Fruit fly (Drosophila melanogaster) whole organism, adult: ENCODE results near the gene Hacd1.
A peak's percentile ranks its signal among the peaks of the same experiment; 100 is the strongest.

Experiments
- CG12768 ChIP-seq: fragments of 200-800 bp; sonication (Bioruptor generic); optimal IDR thresholded peaks from 2 replicates; lab custom pipeline; 2017; ENCODE audit warnings: missing biosample characterization, missing genetic modification characterization, mild to moderate bottlenecking, moderate library complexity, missing genetic modification reagents
- CG1620 ChIP-seq: fragments of 200-800 bp; sonication (Bioruptor generic); optimal IDR thresholded peaks from 2 replicates; lab custom pipeline; 2016; ENCODE audit warnings: missing biosample characterization, missing genetic modification characterization
- CG33017 ChIP-seq: fragments of 200-800 bp; sonication (Bioruptor generic); optimal IDR thresholded peaks from 2 replicates; lab custom pipeline; 2018; ENCODE audit warnings: missing biosample characterization, mild to moderate bottlenecking, missing genetic modification characterization, moderate library complexity
- CG7045 ChIP-seq: fragments of 200-800 bp; sonication (Bioruptor generic); optimal IDR thresholded peaks from 2 replicates; lab custom pipeline; 2017; ENCODE audit warnings: missing biosample characterization, mild to moderate bottlenecking, missing genetic modification characterization
- CG7101 ChIP-seq: fragments of 200-800 bp; sonication (Bioruptor generic); optimal IDR thresholded peaks from 2 replicates; lab custom pipeline; 2018; ENCODE audit warnings: missing biosample characterization, mild to moderate bottlenecking, missing genetic modification characterization, moderate library complexity
- Crg-1 ChIP-seq: fragments of 200-800 bp; sonication (Bioruptor generic); optimal IDR thresholded peaks from 2 replicates; lab custom pipeline; 2016; ENCODE audit warnings: missing biosample characterization, missing genetic modification characterization
- Hr96 ChIP-seq: fragments of 200-800 bp; sonication (Bioruptor generic); optimal IDR thresholded peaks from 2 replicates; lab custom pipeline; 2016; ENCODE audit warnings: missing biosample characterization, missing genetic modification characterization
- bab1 ChIP-seq: fragments of 200-800 bp; sonication (Bioruptor generic); optimal IDR thresholded peaks from 3 replicates; lab custom pipeline; 2019; ENCODE audit warnings: missing biosample characterization, mild to moderate bottlenecking, missing genetic modification characterization, moderate library complexity
- kay ChIP-seq: fragments of 200-800 bp; sonication (Bioruptor generic); peaks from one replicate; lab custom pipeline; 2016; ENCODE audit warnings: missing biosample characterization, missing genetic modification characterization, borderline replicate concordance

dm6 chr2L:12003792-12004210 lies 1.7 kb upstream of the Hacd1 start:
- no peak for TF ChIP-seq Crg-1 (GFP tag; lab: Kevin White, UChicago)
- TF ChIP-seq CG7045 (GFP tag; lab: Kevin White, UChicago) = no peak
- TF ChIP-seq CG33017 (tag; lab: Kevin White, UChicago) = no peak
- no peak for TF ChIP-seq CG7101 (tag; lab: Kevin White, UChicago)
- TF ChIP-seq Hr96 (GFP tag; lab: Kevin White, UChicago) = peak; percentile 17
- no peak for TF ChIP-seq kay (GFP tag; lab: Kevin White, UChicago)
- no peak for TF ChIP-seq CG12768
- no peak for TF ChIP-seq CG1620 (GFP tag; lab: Kevin White, UChicago)
- peak; percentile 23 for TF ChIP-seq bab1 (GFP tag; lab: Kevin White, UChicago)
